Worm (Caenorhabditis elegans) whole organism, L4 larva: ENCODE measurements around the gene fbxb-75.

Experiments
- T20F7.1 ChIP-seq: fragments of 200-800 bp; sonication (Bioruptor generic); optimal IDR thresholded peaks from 2 replicates; lab custom pipeline; 2018; ENCODE audit warnings: mild to moderate bottlenecking, missing genetic modification characterization, missing compliant biosample characterization
- T26A8.4 ChIP-seq: fragments of 200-800 bp; sonication (Bioruptor generic); IDR thresholded peaks from 2 replicates; pipeline ENCODE4 v1.3.6; 2022; ENCODE audit warnings: missing genetic modification characterization, missing compliant biosample characterization
- Y105C5A.15 ChIP-seq: fragments of 200-800 bp; sonication (Bioruptor generic); IDR thresholded peaks from 2 replicates; pipeline ENCODE4 v1.3.6; 2022; ENCODE audit warnings: missing genetic modification characterization, missing compliant biosample characterization
- Y48G9A.11 ChIP-seq: fragments of 200-800 bp; sonication (Bioruptor generic); IDR thresholded peaks from 2 replicates; pipeline ENCODE4 v1.3.6; 2022; ENCODE audit warnings: missing genetic modification reagents, missing genetic modification characterization, missing compliant biosample characterization
- Y75B8A.6 ChIP-seq: fragments of 200-800 bp; sonication (Bioruptor generic); IDR thresholded peaks from 2 replicates; pipeline ENCODE4 v1.3.6; 2022; ENCODE audit warnings: missing genetic modification reagents, missing genetic modification characterization, missing compliant biosample characterization
- ZK337.2 ChIP-seq: fragments of 200-800 bp; sonication (Bioruptor generic); IDR thresholded peaks from 2 replicates; pipeline ENCODE4 v1.3.6; 2022; ENCODE audit warnings: missing genetic modification reagents, missing genetic modification characterization, missing compliant biosample characterization
- aha-1 ChIP-seq: fragments of 150-350 bp; peaks from one replicate; lab custom pipeline; 2014; ENCODE audit warnings: missing biosample characterization, missing genetic modification characterization
- aly-2 ChIP-seq: sonication (generic microtip); optimal IDR thresholded peaks from 2 replicates; lab custom pipeline; 2018; ENCODE audit warnings: missing biosample characterization, missing genetic modification characterization
- ama-1 ChIP-seq: fragments of 150-350 bp; optimal IDR thresholded peaks from 2 replicates; lab custom pipeline; 2014; ENCODE audit warnings: inconsistent platforms, mixed read lengths
- attf-4 ChIP-seq: sonication (generic microtip); optimal IDR thresholded peaks from 3 replicates; lab custom pipeline; 2017; ENCODE audit warnings: missing biosample characterization, missing genetic modification characterization
- ceh-32 ChIP-seq: sonication (generic microtip); optimal IDR thresholded peaks from 2 replicates; lab custom pipeline; 2016; ENCODE audit warnings: mild to moderate bottlenecking, missing genetic modification characterization, missing compliant biosample characterization; ENCODE audit not compliant: poor library complexity
- ces-1 ChIP-seq: fragments of 150-350 bp; sonication (generic microtip); optimal IDR thresholded peaks from 4 replicates; lab custom pipeline; 2014; ENCODE audit warnings: missing biosample characterization, missing genetic modification reagents, missing genetic modification characterization
- ctbp-1 ChIP-seq: fragments of 200-800 bp; sonication (Bioruptor generic); IDR thresholded peaks from 2 replicates; pipeline ENCODE4 v1.3.6; 2022; ENCODE audit warnings: missing genetic modification reagents, missing genetic modification characterization, missing compliant biosample characterization
- daf-16 ChIP-seq, 3 experiments: sonication (generic microtip); optimal IDR thresholded peaks; 2 replicates each; lab custom pipeline; 2016 to 2017; ENCODE audit warnings: missing genetic modification characterization in 3 of 3, missing genetic modification reagents in 3 of 3, mild to moderate bottlenecking in 2 of 3, missing compliant biosample characterization in 2 of 3, missing biosample characterization in 1 of 3, moderate library complexity in 1 of 3
- daf-8 ChIP-seq: fragments of 200-800 bp; sonication (Bioruptor generic); IDR thresholded peaks from 2 replicates; pipeline ENCODE4 v1.3.6; 2022; ENCODE audit warnings: missing genetic modification characterization, missing compliant biosample characterization
- dmd-6 ChIP-seq: fragments of 200-800 bp; sonication (Bioruptor generic); IDR thresholded peaks from 2 replicates; pipeline ENCODE4 v1.3.6; 2022; ENCODE audit warnings: missing genetic modification reagents, missing genetic modification characterization, missing compliant biosample characterization
- dmd-9 ChIP-seq: fragments of 200-800 bp; sonication (Bioruptor generic); IDR thresholded peaks from 2 replicates; pipeline ENCODE4 v1.3.6; 2022; ENCODE audit warnings: missing genetic modification reagents, missing genetic modification characterization, missing compliant biosample characterization
- egl-43 ChIP-seq: fragments of 200-800 bp; sonication (Bioruptor generic); IDR thresholded peaks from 2 replicates; pipeline ENCODE4 v1.3.6; 2022; ENCODE audit warnings: missing genetic modification reagents, missing genetic modification characterization, missing compliant biosample characterization
- gei-8 ChIP-seq: fragments of 200-800 bp; sonication (Bioruptor generic); optimal IDR thresholded peaks from 2 replicates; lab custom pipeline; 2018; ENCODE audit warnings: mild to moderate bottlenecking, missing genetic modification characterization, missing compliant biosample characterization
- hif-1 ChIP-seq, 2 experiments: sonication (generic microtip); optimal IDR thresholded peaks; 2 replicates each; lab custom pipeline; 2016 to 2017; ENCODE audit warnings: missing compliant biosample characterization in 2 of 2, missing genetic modification characterization in 2 of 2, missing genetic modification reagents in 2 of 2, missing genotype in 2 of 2, mild to moderate bottlenecking in 1 of 2
- hlh-11 ChIP-seq: fragments of 200-800 bp; sonication (Bioruptor generic); optimal IDR thresholded peaks from 2 replicates; lab custom pipeline; 2018; ENCODE audit warnings: mild to moderate bottlenecking, missing genetic modification characterization, missing compliant biosample characterization
- hlh-30 ChIP-seq: sonication (generic microtip); optimal IDR thresholded peaks from 2 replicates; lab custom pipeline; 2017; ENCODE audit warnings: antibody characterized with exemption, mild to moderate bottlenecking, missing genetic modification characterization, missing compliant biosample characterization; ENCODE audit not compliant: insufficient read depth
- hmg-1.1 ChIP-seq: fragments of 200-800 bp; sonication (Bioruptor generic); IDR thresholded peaks from 2 replicates; pipeline ENCODE4 v1.3.6; 2022; ENCODE audit warnings: missing genetic modification reagents, missing genetic modification characterization, missing compliant biosample characterization
- lim-7 ChIP-seq: fragments of 200-800 bp; sonication (Bioruptor generic); IDR thresholded peaks from 2 replicates; pipeline ENCODE4 v1.3.6; 2022; ENCODE audit warnings: missing genetic modification characterization, missing compliant biosample characterization
- lsy-2 ChIP-seq, 2 experiments: fragments of 150-350 bp in 1 of 2; sonication (generic microtip) in 1 of 2; optimal IDR thresholded peaks; 2 replicates each; lab custom pipeline; 2014 to 2017; ENCODE audit warnings: missing biosample characterization in 2 of 2, missing genetic modification characterization in 2 of 2
- madf-9 ChIP-seq: fragments of 200-800 bp; sonication (Bioruptor generic); conservative IDR thresholded peaks from 2 replicates; pipeline ENCODE4 v1.3.6; 2022; ENCODE audit warnings: missing genetic modification reagents, missing genetic modification characterization, missing compliant biosample characterization
- mdl-1 ChIP-seq, 2 experiments: fragments of 150-350 bp in 1 of 2; sonication (generic microtip) in 1 of 2; optimal IDR thresholded peaks; 2 replicates each; lab custom pipeline; 2014 to 2017; ENCODE audit warnings: missing biosample characterization in 2 of 2, missing genetic modification characterization in 2 of 2
- mdt-29 ChIP-seq: fragments of 200-800 bp; sonication (Bioruptor generic); IDR thresholded peaks from 2 replicates; pipeline ENCODE4 v1.3.6; 2022; ENCODE audit warnings: missing genetic modification reagents, missing genetic modification characterization, missing compliant biosample characterization
- mep-1 ChIP-seq: fragments of 150-350 bp; sonication (generic microtip); optimal IDR thresholded peaks from 3 replicates; lab custom pipeline; 2014; ENCODE audit warnings: missing biosample characterization, missing genetic modification characterization
- mxl-2 ChIP-seq: fragments of 200-800 bp; sonication (Bioruptor generic); conservative IDR thresholded peaks from 2 replicates; pipeline ENCODE4 v1.3.6; 2022; ENCODE audit warnings: missing genetic modification reagents, missing genetic modification characterization, missing compliant biosample characterization
- mxl-3 ChIP-seq: fragments of 200-800 bp; sonication (Bioruptor generic); optimal IDR thresholded peaks from 2 replicates; lab custom pipeline; 2018; ENCODE audit warnings: mild to moderate bottlenecking, missing genetic modification characterization, missing compliant biosample characterization
- nhr-25 ChIP-seq: sonication (generic microtip); optimal IDR thresholded peaks from 2 replicates; lab custom pipeline; 2017; ENCODE audit warnings: missing genetic modification characterization, mild to moderate bottlenecking, missing compliant biosample characterization, antibody characterized with exemption, moderate library complexity, borderline replicate concordance; ENCODE audit not compliant: insufficient read depth
- nhr-28 ChIP-seq: fragments of 150-350 bp; optimal IDR thresholded peaks from 2 replicates; lab custom pipeline; 2014; ENCODE audit warnings: missing biosample characterization, missing genetic modification characterization
- nhr-48 ChIP-seq: sonication (generic microtip); optimal IDR thresholded peaks from 2 replicates; lab custom pipeline; 2016; ENCODE audit warnings: mild to moderate bottlenecking, missing genetic modification characterization, missing compliant biosample characterization
- pha-4 ChIP-seq, 2 experiments: fragments of 150-350 bp in 1 of 2; fragments of 200-800 bp in 1 of 2; sonication (Bioruptor generic) in 1 of 2; IDR thresholded peaks in 1 of 2; optimal IDR thresholded peaks in 1 of 2; 2 replicates each; pipeline versions ENCODE4 v1.3.6 to Lab custom; 2014 to 2022; ENCODE audit warnings: missing genetic modification characterization in 2 of 2, missing genetic modification reagents in 2 of 2, missing biosample characterization in 1 of 2, missing compliant biosample characterization in 1 of 2
- sdz-12 ChIP-seq: fragments of 200-800 bp; sonication (Bioruptor generic); optimal IDR thresholded peaks from 2 replicates; lab custom pipeline; 2018; ENCODE audit warnings: mild to moderate bottlenecking, missing genetic modification characterization, missing compliant biosample characterization
- set-16 ChIP-seq: fragments of 200-800 bp; sonication (Bioruptor generic); IDR thresholded peaks from 2 replicates; pipeline ENCODE4 v1.3.6; 2022; ENCODE audit warnings: missing genetic modification reagents, missing genetic modification characterization, missing compliant biosample characterization
- skn-1 ChIP-seq: fragments of 150-350 bp; optimal IDR thresholded peaks from 2 replicates; lab custom pipeline; 2014; ENCODE audit warnings: missing biosample characterization, missing genetic modification characterization
- spr-1 ChIP-seq: sonication (generic microtip); optimal IDR thresholded peaks from 2 replicates; lab custom pipeline; 2016; ENCODE audit warnings: mild to moderate bottlenecking, missing genetic modification characterization, missing compliant biosample characterization
- spr-3 ChIP-seq: fragments of 200-800 bp; sonication (Bioruptor generic); optimal IDR thresholded peaks from 2 replicates; lab custom pipeline; 2018; ENCODE audit warnings: mild to moderate bottlenecking, missing genetic modification characterization, missing compliant biosample characterization
- tag-97 ChIP-seq: fragments of 200-800 bp; sonication (Bioruptor generic); IDR thresholded peaks from 2 replicates; pipeline ENCODE4 v1.3.6; 2022; ENCODE audit warnings: missing genetic modification characterization, missing compliant biosample characterization
- tra-1 ChIP-seq: fragments of 200-800 bp; sonication (Bioruptor generic); IDR thresholded peaks from 2 replicates; pipeline ENCODE4 v1.3.6; 2022; ENCODE audit warnings: missing genetic modification reagents, missing genetic modification characterization, missing compliant biosample characterization
- unc-130 ChIP-seq: sonication (generic microtip); optimal IDR thresholded peaks from 2 replicates; lab custom pipeline; 2016; ENCODE audit warnings: missing genetic modification reagents, missing genetic modification characterization, missing compliant biosample characterization
- unc-62 ChIP-seq, 3 experiments: fragments of 150-350 bp in 1 of 3; sonication (generic microtip); optimal IDR thresholded peaks in 2 of 3; peaks in 1 of 3; 1 replicate in 1 of 3; 2 replicates in 2 of 3; lab custom pipeline; 2014 to 2017; ENCODE audit warnings: missing biosample characterization in 3 of 3, missing genetic modification characterization in 3 of 3, missing genetic modification reagents in 3 of 3, missing genotype in 1 of 3

fbxb-75 gene

ce11 chrIV:4473767-4474166 is 32.8 kb upstream of the fbxb-75 start:
- no peak for TF ChIP-seq aly-2 (tag; lab: Kevin White, UChicago)
- 0 out of 2 replicates have a peak, but pooled peaks have one; percentile 32 for TF ChIP-seq ctbp-1 (GFP tag; lab: Robert Waterston, UW)
- no peak for TF ChIP-seq hlh-30
- 0 out of 2 replicates have a peak, but pooled peaks have one; percentile 25 for TF ChIP-seq madf-9 (GFP tag; lab: Robert Waterston, UW)
- TF ChIP-seq ZK337.2 (GFP tag; lab: Robert Waterston, UW), result no peak
- no peak for TF ChIP-seq Y105C5A.15 (GFP tag; lab: Robert Waterston, UW)
- TF ChIP-seq ceh-32 (tag; lab: Kevin White, UChicago), result no peak
- TF ChIP-seq T26A8.4 (GFP tag; lab: Robert Waterston, UW), result peak; percentile 36; the same call in 1 of the 2 replicates
- 0 out of 2 replicates have a peak, but pooled peaks have one; percentile 13 for TF ChIP-seq hmg-1.1
- no peak for TF ChIP-seq lsy-2 (tag; optimal IDR thresholded peaks at IDR 0.05; lab: Kevin White, UChicago)
- TF ChIP-seq unc-130 (GFP tag; lab: Kevin White, UChicago), result no peak
- TF ChIP-seq T20F7.1 (GFP tag; lab: Kevin White, UChicago), result no peak
- peak; percentile 58 for TF ChIP-seq hlh-11 (tag; lab: Kevin White, UChicago)
- peak; percentile 45 for TF ChIP-seq sdz-12 (GFP tag; lab: Kevin White, UChicago)
- peak in 1 of 2 experiments; percentile 16 for TF ChIP-seq hif-1 (tag; optimal IDR thresholded peaks at IDR 0.05; lab: Kevin White, UChicago)
- TF ChIP-seq mxl-2, result no peak
- TF ChIP-seq tag-97, result no peak
- no peak for TF ChIP-seq ces-1
- peak; percentile 65 for TF ChIP-seq set-16 (GFP tag; lab: Robert Waterston, UW)
- TF ChIP-seq mdt-29 (GFP tag; lab: Robert Waterston, UW), result peak; percentile 28; the same call in 1 of the 2 replicates
- no peak for TF ChIP-seq ama-1
- TF ChIP-seq egl-43 (GFP tag; lab: Robert Waterston, UW), result 0 out of 2 replicates have a peak, but pooled peaks have one; percentile 41
- TF ChIP-seq pha-4 (GFP tag; IDR thresholded peaks at IDR 0.05; lab: Robert Waterston, UW), result peak; percentile 9; the same call in 1 of the 2 replicates
- no peak for TF ChIP-seq pha-4 (tag; optimal IDR thresholded peaks at IDR 0.05; lab: Kevin White, UChicago)
- TF ChIP-seq Y48G9A.11 (GFP tag; lab: Robert Waterston, UW), result 0 out of 2 replicates have a peak, but pooled peaks have one; percentile 5
- no peak for TF ChIP-seq unc-62 (GFP tag; optimal IDR thresholded peaks at IDR 0.05 in 1 of 2; lab: Kevin White, UChicago)
- TF ChIP-seq unc-62 (tag; optimal IDR thresholded peaks at IDR 0.05; lab: Kevin White, UChicago), result no peak
- TF ChIP-seq mxl-3 (GFP tag; lab: Kevin White, UChicago), result peak; percentile 24
- 0 out of 2 replicates have a peak, but pooled peaks have one; percentile 27 for TF ChIP-seq lim-7

- no peak for TF ChIP-seq spr-1
- TF ChIP-seq gei-8 (GFP tag; lab: Kevin White, UChicago), result no peak
- TF ChIP-seq aly-2 (tag; lab: Kevin White, UChicago), result no peak
- peak in 1 of 2 experiments; percentile 76 for TF ChIP-seq mdl-1 (tag; optimal IDR thresholded peaks at IDR 0.05; lab: Kevin White, UChicago)
- peak; percentile 97 for TF ChIP-seq aha-1
- peak; percentile 60; the same call in 1 of the 2 replicates for TF ChIP-seq dmd-9
- no peak for TF ChIP-seq tag-97
- TF ChIP-seq nhr-25 (tag; lab: Kevin White, UChicago), result peak; percentile 23
- TF ChIP-seq mdt-29 (GFP tag; lab: Robert Waterston, UW), result peak; percentile 12; the same call in 1 of the 2 replicates
- peak; percentile 44 for TF ChIP-seq mep-1 (tag; lab: Kevin White, UChicago)
- no peak for TF ChIP-seq daf-16 (GFP tag; optimal IDR thresholded peaks at IDR 0.05; lab: Kevin White, UChicago)
- peak; percentile 61 for TF ChIP-seq daf-16 (tag; optimal IDR thresholded peaks at IDR 0.05; lab: Kevin White, UChicago)
- peak; percentile 10; the same call in 1 of the 2 replicates for TF ChIP-seq T26A8.4 (GFP tag; lab: Robert Waterston, UW)
- TF ChIP-seq nhr-48 (tag; lab: Kevin White, UChicago), result peak; percentile 65
- TF ChIP-seq hmg-1.1, result peak; percentile 17; the same call in 1 of the 2 replicates
- TF ChIP-seq attf-4 (tag; lab: Kevin White, UChicago), result no peak
- TF ChIP-seq hlh-11 (tag; lab: Kevin White, UChicago), result peak; percentile 62
- peak; percentile 70 for TF ChIP-seq ama-1
- TF ChIP-seq dmd-6 (GFP tag; lab: Robert Waterston, UW), result peak; percentile 38
- peak; percentile 84 for TF ChIP-seq hlh-30
- TF ChIP-seq tra-1 (GFP tag; lab: Robert Waterston, UW), result 0 out of 2 replicates have a peak, but pooled peaks have one; percentile 46
- TF ChIP-seq nhr-28 (tag; lab: Kevin White, UChicago), result peak; percentile 69
- peak; percentile 34; the same call in 1 of the 2 replicates for TF ChIP-seq Y75B8A.6 (GFP tag; lab: Robert Waterston, UW)
- no peak for TF ChIP-seq daf-8
- TF ChIP-seq spr-3, result peak; percentile 13
- no peak for TF ChIP-seq skn-1 (tag; lab: Kevin White, UChicago)
These were observed 31.6 kb upstream of the fbxb-75 start for ce11 chrIV:4472418-4473173.
